Worm (Caenorhabditis elegans) whole organism, young adult: ENCODE measurements around the gene sdz-8.

Experiments used
- B0019.2 ChIP-seq: fragments of 200-800 bp; sonication (Bioruptor generic); conservative IDR thresholded peaks from 2 replicates; pipeline ENCODE4 v1.3.6; 2022; ENCODE audit warnings: missing genetic modification reagents, missing genetic modification characterization, missing compliant biosample characterization
- C06A6.2 ChIP-seq: fragments of 200-800 bp; sonication (Bioruptor generic); conservative IDR thresholded peaks from 2 replicates; pipeline ENCODE4 v1.3.6; 2022; ENCODE audit warnings: missing genetic modification characterization, missing compliant biosample characterization
- F49E8.2 ChIP-seq: sonication (generic microtip); optimal IDR thresholded peaks from 3 replicates; lab custom pipeline; 2017; ENCODE audit warnings: missing genetic modification characterization, mild to moderate bottlenecking, missing compliant biosample characterization, antibody characterized with exemption, moderate library complexity; ENCODE audit not compliant: insufficient read depth
- Y53F4B.3 ChIP-seq: fragments of 200-800 bp; sonication (Bioruptor generic); IDR thresholded peaks from 2 replicates; pipeline ENCODE4 v1.3.6; 2022; ENCODE audit warnings: missing genetic modification reagents, missing genetic modification characterization, missing compliant biosample characterization
- Y67H2A.10 ChIP-seq: fragments of 200-800 bp; sonication (Bioruptor generic); conservative IDR thresholded peaks from 2 replicates; pipeline ENCODE4 v1.3.6; 2022; ENCODE audit warnings: missing genetic modification reagents, missing genetic modification characterization, missing compliant biosample characterization
- Y79H2A.3 ChIP-seq: fragments of 200-800 bp; sonication (Bioruptor generic); conservative IDR thresholded peaks from 2 replicates; pipeline ENCODE4 v1.3.6; 2022; ENCODE audit warnings: missing genetic modification reagents, missing genetic modification characterization, missing compliant biosample characterization
- Y95B8A.8 ChIP-seq: fragments of 200-800 bp; sonication (Bioruptor generic); IDR thresholded peaks from 2 replicates; pipeline ENCODE4 v1.3.6; 2022; ENCODE audit warnings: missing genetic modification reagents, missing genetic modification characterization, missing compliant biosample characterization
- attf-3 ChIP-seq: fragments of 200-800 bp; sonication (Bioruptor generic); conservative IDR thresholded peaks from 2 replicates; pipeline ENCODE4 v1.3.6; 2022; ENCODE audit warnings: missing genetic modification reagents, missing genetic modification characterization, missing compliant biosample characterization
- attf-5 ChIP-seq: fragments of 200-800 bp; sonication (Bioruptor generic); optimal IDR thresholded peaks from 2 replicates; lab custom pipeline; 2018; ENCODE audit warnings: mild to moderate bottlenecking, missing genetic modification characterization, missing compliant biosample characterization
- bed-1 ChIP-seq: fragments of 200-800 bp; sonication (Bioruptor generic); IDR thresholded peaks from 2 replicates; pipeline ENCODE4 v1.3.6; 2022; ENCODE audit warnings: missing genetic modification reagents, missing genetic modification characterization, missing compliant biosample characterization
- ceh-58 ChIP-seq: fragments of 200-800 bp; sonication (Bioruptor generic); IDR thresholded peaks from 2 replicates; pipeline ENCODE4 v1.3.6; 2022; ENCODE audit warnings: missing genetic modification characterization, missing compliant biosample characterization
- dox-1 ChIP-seq: fragments of 200-800 bp; sonication (Bioruptor generic); IDR thresholded peaks from 2 replicates; pipeline ENCODE4 v1.3.6; 2022; ENCODE audit warnings: missing genetic modification reagents, missing genetic modification characterization, missing compliant biosample characterization
- egrh-3 ChIP-seq: fragments of 200-800 bp; sonication (Bioruptor generic); IDR thresholded peaks from 2 replicates; pipeline ENCODE4 v1.3.6; 2022; ENCODE audit warnings: missing genetic modification reagents, missing genetic modification characterization, missing compliant biosample characterization
- ekl-4 ChIP-seq: fragments of 200-800 bp; sonication (Bioruptor generic); IDR thresholded peaks from 2 replicates; pipeline ENCODE4 v1.3.6; 2022; ENCODE audit warnings: missing genetic modification reagents, missing genetic modification characterization, missing compliant biosample characterization
- hlh-26 ChIP-seq: fragments of 200-800 bp; sonication (Bioruptor generic); conservative IDR thresholded peaks from 2 replicates; pipeline ENCODE4 v1.3.6; 2022; ENCODE audit warnings: missing genetic modification reagents, missing genetic modification characterization, missing compliant biosample characterization
- hmg-20 ChIP-seq: fragments of 200-800 bp; sonication (Bioruptor generic); IDR thresholded peaks from 2 replicates; pipeline ENCODE4 v1.3.6; 2022; ENCODE audit warnings: missing genetic modification reagents, missing genetic modification characterization, missing compliant biosample characterization
- hrde-1 ChIP-seq: sonication (generic microtip); optimal IDR thresholded peaks from 2 replicates; lab custom pipeline; 2016; ENCODE audit warnings: missing genetic modification characterization, mild to moderate bottlenecking, missing compliant biosample characterization, moderate library complexity, missing genotype, missing genetic modification reagents, borderline replicate concordance
- hsf-1 ChIP-seq: fragments of 200-800 bp; sonication (Bioruptor generic); IDR thresholded peaks from 2 replicates; pipeline ENCODE4 v1.3.6; 2022; ENCODE audit warnings: missing genetic modification reagents, missing genetic modification characterization, missing compliant biosample characterization
- lag-1 ChIP-seq: fragments of 200-800 bp; sonication (Bioruptor generic); IDR thresholded peaks from 2 replicates; pipeline ENCODE4 v1.3.6; 2022; ENCODE audit warnings: missing genetic modification reagents, missing genetic modification characterization, missing compliant biosample characterization
- lin-40 ChIP-seq: sonication (generic microtip); optimal IDR thresholded peaks from 2 replicates; lab custom pipeline; 2016; ENCODE audit warnings: missing genetic modification characterization, mild to moderate bottlenecking, missing compliant biosample characterization, missing genotype, missing genetic modification reagents
- madf-10 ChIP-seq: sonication (generic microtip); optimal IDR thresholded peaks from 2 replicates; lab custom pipeline; 2016; ENCODE audit warnings: mild to moderate bottlenecking, missing genetic modification characterization, missing compliant biosample characterization
- mel-28 ChIP-seq: sonication (generic microtip); optimal IDR thresholded peaks from 2 replicates; lab custom pipeline; 2016; ENCODE audit warnings: borderline replicate concordance, mild to moderate bottlenecking, missing genetic modification characterization, missing compliant biosample characterization
- nhr-27 ChIP-seq: fragments of 200-800 bp; sonication (Bioruptor generic); optimal IDR thresholded peaks from 2 replicates; lab custom pipeline; 2018; ENCODE audit warnings: mild to moderate bottlenecking, missing genetic modification characterization, moderate library complexity, missing compliant biosample characterization
- nhr-80 ChIP-seq: sonication (generic microtip); optimal IDR thresholded peaks from 2 replicates; lab custom pipeline; 2016; ENCODE audit warnings: missing genetic modification characterization, missing compliant biosample characterization
- rcor-1 ChIP-seq: fragments of 200-800 bp; sonication (Bioruptor generic); IDR thresholded peaks from 2 replicates; pipeline ENCODE4 v1.3.6; 2022; ENCODE audit warnings: missing genetic modification reagents, missing genetic modification characterization, missing compliant biosample characterization
- repo-1 ChIP-seq: sonication (generic microtip); optimal IDR thresholded peaks from 2 replicates; lab custom pipeline; 2017; ENCODE audit warnings: mild to moderate bottlenecking, missing genetic modification characterization, missing compliant biosample characterization
- sdz-38 ChIP-seq: sonication (generic microtip); optimal IDR thresholded peaks from 2 replicates; lab custom pipeline; 2016; ENCODE audit warnings: missing genotype, missing genetic modification characterization, missing compliant biosample characterization
- snpc-1.1 ChIP-seq: sonication (generic microtip); optimal IDR thresholded peaks from 2 replicates; lab custom pipeline; 2017; ENCODE audit warnings: missing genetic modification characterization, mild to moderate bottlenecking, missing compliant biosample characterization, antibody characterized with exemption, moderate library complexity, missing genotype, missing genetic modification reagents; ENCODE audit not compliant: insufficient read depth
- snpc-4 ChIP-seq, 5 experiments: fragments of 150-350 bp in 1 of 5; sonication (generic microtip) in 4 of 5; optimal IDR thresholded peaks; 2 replicates each; lab custom pipeline; 2014 to 2018; ENCODE audit warnings: missing genetic modification characterization in 5 of 5, missing biosample characterization in 3 of 5, antibody characterized with exemption in 2 of 5, mild to moderate bottlenecking in 2 of 5, missing compliant biosample characterization in 2 of 5, missing genotype in 2 of 5, moderate library complexity in 2 of 5, missing genetic modification reagents in 1 of 5
- tbp1 ChIP-seq: fragments of 200-800 bp; sonication (Bioruptor generic); optimal IDR thresholded peaks from 2 replicates; lab custom pipeline; 2018; ENCODE audit warnings: mild to moderate bottlenecking, missing genetic modification characterization, missing compliant biosample characterization
- tbx-9 ChIP-seq: sonication (generic microtip); optimal IDR thresholded peaks from 2 replicates; lab custom pipeline; 2016; ENCODE audit warnings: borderline replicate concordance, missing genetic modification characterization, inconsistent platforms, missing compliant biosample characterization
- tlf-1 ChIP-seq: fragments of 200-800 bp; sonication (Bioruptor generic); optimal IDR thresholded peaks from 2 replicates; lab custom pipeline; 2018; ENCODE audit warnings: mild to moderate bottlenecking, missing genetic modification characterization, missing compliant biosample characterization
- unc-62 ChIP-seq: fragments of 150-350 bp; optimal IDR thresholded peaks from 2 replicates; lab custom pipeline; 2014; ENCODE audit warnings: missing biosample characterization, missing genetic modification reagents, missing genetic modification characterization
- zim-3 ChIP-seq: sonication (generic microtip); optimal IDR thresholded peaks from 2 replicates; lab custom pipeline; 2017; ENCODE audit warnings: mild to moderate bottlenecking, missing genetic modification characterization, moderate library complexity, missing compliant biosample characterization
- ztf-28 ChIP-seq: fragments of 200-800 bp; sonication (Bioruptor generic); IDR thresholded peaks from 2 replicates; pipeline ENCODE4 v1.3.6; 2022; ENCODE audit warnings: missing genetic modification reagents, missing genetic modification characterization, missing compliant biosample characterization
- ztf-3 ChIP-seq: fragments of 200-800 bp; sonication (Bioruptor generic); optimal IDR thresholded peaks from 2 replicates; lab custom pipeline; 2018; ENCODE audit warnings: mild to moderate bottlenecking, missing genetic modification characterization, missing compliant biosample characterization

The sdz-8 gene

ce11 chrV:11521448-11521847, 5.5 kb upstream of the sdz-8 start, which contains the start of gene pafo-1 (continued):
- no peak for TF ChIP-seq mel-28 (tag; lab: Kevin White, UChicago)
- TF ChIP-seq ztf-3 (GFP tag; lab: Kevin White, UChicago) = no peak
- no peak for TF ChIP-seq madf-10 (tag; lab: Kevin White, UChicago)
- no peak for TF ChIP-seq F49E8.2
- peak; percentile 57 for TF ChIP-seq hrde-1 (tag; lab: Kevin White, UChicago)
- TF ChIP-seq sdz-38 (tag; lab: Kevin White, UChicago) = no peak
- TF ChIP-seq attf-5 (GFP tag; lab: Kevin White, UChicago) = peak; percentile 89
- TF ChIP-seq dox-1 = peak; percentile 95
- TF ChIP-seq tbp1 (GFP tag; lab: Kevin White, UChicago) = peak; percentile 66
- TF ChIP-seq snpc-4 (GFP tag; optimal IDR thresholded peaks at IDR 0.05; lab: Kevin White, UChicago) = peak; percentile 41
- peak; percentile 40 to 85 (median 67) for TF ChIP-seq snpc-4 (tag; optimal IDR thresholded peaks at IDR 0.05; lab: Kevin White, UChicago)
- TF ChIP-seq hlh-26 (GFP tag; lab: Robert Waterston, UW) = no peak
- TF ChIP-seq egrh-3 = no peak
- peak; percentile 62; the same call in 1 of the 2 replicates for TF ChIP-seq attf-3 (GFP tag; lab: Robert Waterston, UW)
- peak; percentile 76 for TF ChIP-seq tlf-1 (GFP tag; lab: Kevin White, UChicago)
- TF ChIP-seq repo-1 = peak; percentile 85
- TF ChIP-seq C06A6.2 (GFP tag; lab: Robert Waterston, UW) = peak; percentile 78
- no peak for TF ChIP-seq ztf-28 (GFP tag; lab: Robert Waterston, UW)
- TF ChIP-seq snpc-1.1 (tag; lab: Kevin White, UChicago) = peak; percentile 47
- TF ChIP-seq Y79H2A.3 = no peak
- TF ChIP-seq zim-3 (tag; lab: Kevin White, UChicago) = no peak
- no peak for TF ChIP-seq unc-62 (GFP tag; lab: Kevin White, UChicago)
- TF ChIP-seq B0019.2 (GFP tag; lab: Robert Waterston, UW) = no peak
- TF ChIP-seq Y53F4B.3 (GFP tag; lab: Robert Waterston, UW) = no peak
- peak; percentile 72 for TF ChIP-seq hmg-20 (GFP tag; lab: Robert Waterston, UW)
- TF ChIP-seq bed-1 (GFP tag; lab: Robert Waterston, UW) = no peak
- TF ChIP-seq hsf-1 (GFP tag; lab: Robert Waterston, UW) = no peak
- peak; percentile 87 for TF ChIP-seq lin-40
- TF ChIP-seq nhr-80 (tag; lab: Kevin White, UChicago) = peak; percentile 27

- no peak for TF ChIP-seq ceh-58 (GFP tag; lab: Robert Waterston, UW)
Measured at ce11 chrV:11520215-11520614, 4.2 kb upstream of the sdz-8 start, which contains the start of the genes C55A6.11 and C55A6.7. TSS of gene C55A6.11 (plus strand) at chrV:11520515. TSS of gene C55A6.7 (minus strand) at chrV:11520530.

ce11 chrV:11517789-11518188, 1.8 kb upstream of the sdz-8 start, which contains the start of gene C55A6.4:
TSS of gene C55A6.4 (minus strand) at chrV:11517889.
- no peak for TF ChIP-seq rcor-1 (GFP tag; lab: Robert Waterston, UW)
- no peak for TF ChIP-seq Y67H2A.10 (GFP tag; lab: Robert Waterston, UW)
- no peak for TF ChIP-seq Y95B8A.8 (GFP tag; lab: Robert Waterston, UW)

ce11 chrV:11515145-11515544, 846 bp downstream of the sdz-8 start:
- TF ChIP-seq tbx-9 (tag; lab: Kevin White, UChicago) = no peak
- TF ChIP-seq nhr-27 (tag; lab: Kevin White, UChicago) = no peak
- TF ChIP-seq lag-1 (GFP tag; lab: Robert Waterston, UW) = 0 out of 2 replicates have a peak, but pooled peaks have one; percentile 27
- no peak for TF ChIP-seq ekl-4 (GFP tag; lab: Robert Waterston, UW)
- TF ChIP-seq B0019.2 (GFP tag; lab: Robert Waterston, UW) = no peak
